Worm (Caenorhabditis elegans) whole organism, young adult: ENCODE measurements around the gene col-116.
"Not testable (repeated sequence)": the region's sequence is repeated elsewhere in the genome, so short reads cannot be mapped to it uniquely, and the experiment has no call there.

Experiments
- B0336.3 ChIP-seq: fragments of 200-800 bp; sonication (Bioruptor generic); IDR thresholded peaks from 2 replicates; pipeline ENCODE4 v1.3.6; 2022; ENCODE audit warnings: missing genetic modification characterization, missing compliant biosample characterization
- C17E4.6 ChIP-seq: fragments of 200-800 bp; sonication (Bioruptor generic); IDR thresholded peaks from 2 replicates; pipeline ENCODE4 v1.3.6; 2022; ENCODE audit warnings: missing genetic modification reagents, missing genetic modification characterization, missing compliant biosample characterization
- D2030.7 ChIP-seq: fragments of 200-800 bp; sonication (Bioruptor generic); IDR thresholded peaks from 2 replicates; pipeline ENCODE4 v1.3.6; 2022; ENCODE audit warnings: missing genetic modification reagents, missing genetic modification characterization, missing compliant biosample characterization
- F10E7.11 ChIP-seq: sonication (generic microtip); optimal IDR thresholded peaks from 2 replicates; lab custom pipeline; 2017; ENCODE audit warnings: mild to moderate bottlenecking, missing genetic modification characterization, moderate library complexity, missing compliant biosample characterization
- F22D6.2 ChIP-seq: sonication (generic microtip); optimal IDR thresholded peaks from 2 replicates; lab custom pipeline; 2016; ENCODE audit warnings: mild to moderate bottlenecking, missing genetic modification characterization, missing compliant biosample characterization
- K12H6.12 ChIP-seq: fragments of 200-800 bp; sonication (Bioruptor generic); optimal IDR thresholded peaks from 2 replicates; lab custom pipeline; 2018; ENCODE audit warnings: mild to moderate bottlenecking, missing genetic modification characterization, missing compliant biosample characterization
- Y79H2A.3 ChIP-seq: fragments of 200-800 bp; sonication (Bioruptor generic); conservative IDR thresholded peaks from 2 replicates; pipeline ENCODE4 v1.3.6; 2022; ENCODE audit warnings: missing genetic modification reagents, missing genetic modification characterization, missing compliant biosample characterization
- aptf-3 ChIP-seq: fragments of 200-800 bp; sonication (Bioruptor generic); IDR thresholded peaks from 2 replicates; pipeline ENCODE4 v1.3.6; 2022; ENCODE audit warnings: missing genetic modification characterization, missing compliant biosample characterization
- athp-1 ChIP-seq: sonication (generic microtip); optimal IDR thresholded peaks from 2 replicates; lab custom pipeline; 2017; ENCODE audit warnings: mild to moderate bottlenecking, missing genetic modification characterization, missing compliant biosample characterization
- attf-6 ChIP-seq: fragments of 200-800 bp; sonication (Bioruptor generic); IDR thresholded peaks from 2 replicates; pipeline ENCODE4 v1.3.6; 2022; ENCODE audit warnings: missing genetic modification reagents, missing genetic modification characterization, missing compliant biosample characterization
- bed-2 ChIP-seq: fragments of 200-800 bp; sonication (Bioruptor generic); IDR thresholded peaks from 2 replicates; pipeline ENCODE4 v1.3.6; 2022; ENCODE audit warnings: missing genetic modification reagents, missing genetic modification characterization, missing compliant biosample characterization
- ccch-3 ChIP-seq: fragments of 200-800 bp; sonication (Bioruptor generic); optimal IDR thresholded peaks from 2 replicates; lab custom pipeline; 2018; ENCODE audit warnings: mild to moderate bottlenecking, missing genetic modification characterization, missing compliant biosample characterization
- cebp-1 ChIP-seq, 2 experiments: fragments of 200-800 bp in 1 of 2; sonication (Bioruptor generic) in 1 of 2; sonication (generic microtip) in 1 of 2; IDR thresholded peaks in 1 of 2; optimal IDR thresholded peaks in 1 of 2; 2 replicates each; pipeline versions ENCODE4 v1.3.6 to Lab custom; 2017 to 2022; ENCODE audit warnings: missing compliant biosample characterization in 2 of 2, missing genetic modification characterization in 2 of 2, mild to moderate bottlenecking in 1 of 2, missing genetic modification reagents in 1 of 2, moderate library complexity in 1 of 2
- ceh-27 ChIP-seq: fragments of 200-800 bp; sonication (Bioruptor generic); optimal IDR thresholded peaks from 2 replicates; lab custom pipeline; 2018; ENCODE audit warnings: mild to moderate bottlenecking, missing genetic modification characterization, moderate library complexity, missing compliant biosample characterization
- ceh-79 ChIP-seq: sonication (generic microtip); optimal IDR thresholded peaks from 2 replicates; lab custom pipeline; 2017; ENCODE audit warnings: mild to moderate bottlenecking, missing genetic modification characterization, missing compliant biosample characterization
- die-1 ChIP-seq: sonication (generic microtip); optimal IDR thresholded peaks from 2 replicates; lab custom pipeline; 2016; ENCODE audit warnings: missing genotype, mild to moderate bottlenecking, missing genetic modification characterization, missing compliant biosample characterization
- dpff-1 ChIP-seq: sonication (generic microtip); optimal IDR thresholded peaks from 2 replicates; lab custom pipeline; 2017; ENCODE audit warnings: mild to moderate bottlenecking, missing genetic modification characterization, missing compliant biosample characterization
- egl-18 ChIP-seq: fragments of 200-800 bp; sonication (Bioruptor generic); IDR thresholded peaks from 2 replicates; pipeline ENCODE4 v1.3.6; 2022; ENCODE audit warnings: missing genetic modification reagents, missing genetic modification characterization, missing compliant biosample characterization
- egl-44 ChIP-seq: fragments of 200-800 bp; sonication (Bioruptor generic); IDR thresholded peaks from 2 replicates; pipeline ENCODE4 v1.3.6; 2022; ENCODE audit warnings: missing genetic modification reagents, missing genetic modification characterization, missing compliant biosample characterization
- egrh-3 ChIP-seq: fragments of 200-800 bp; sonication (Bioruptor generic); IDR thresholded peaks from 2 replicates; pipeline ENCODE4 v1.3.6; 2022; ENCODE audit warnings: missing genetic modification reagents, missing genetic modification characterization, missing compliant biosample characterization
- ekl-4 ChIP-seq: fragments of 200-800 bp; sonication (Bioruptor generic); IDR thresholded peaks from 2 replicates; pipeline ENCODE4 v1.3.6; 2022; ENCODE audit warnings: missing genetic modification reagents, missing genetic modification characterization, missing compliant biosample characterization
- gei-17 ChIP-seq: fragments of 200-800 bp; sonication (Bioruptor generic); optimal IDR thresholded peaks from 2 replicates; lab custom pipeline; 2018; ENCODE audit warnings: mild to moderate bottlenecking, missing genetic modification characterization, missing compliant biosample characterization
- hrde-1 ChIP-seq: sonication (generic microtip); optimal IDR thresholded peaks from 2 replicates; lab custom pipeline; 2016; ENCODE audit warnings: missing genetic modification characterization, mild to moderate bottlenecking, missing compliant biosample characterization, moderate library complexity, missing genotype, missing genetic modification reagents, borderline replicate concordance
- lag-1 ChIP-seq: fragments of 200-800 bp; sonication (Bioruptor generic); IDR thresholded peaks from 2 replicates; pipeline ENCODE4 v1.3.6; 2022; ENCODE audit warnings: missing genetic modification reagents, missing genetic modification characterization, missing compliant biosample characterization
- lin-54 ChIP-seq: fragments of 200-800 bp; sonication (Bioruptor generic); optimal IDR thresholded peaks from 2 replicates; lab custom pipeline; 2018; ENCODE audit warnings: mild to moderate bottlenecking, missing genetic modification characterization, missing compliant biosample characterization
- lir-1 ChIP-seq: fragments of 200-800 bp; sonication (Bioruptor generic); conservative IDR thresholded peaks from 2 replicates; pipeline ENCODE4 v1.3.6; 2022; ENCODE audit warnings: missing genetic modification reagents, missing genetic modification characterization, missing compliant biosample characterization
- lsy-27 ChIP-seq: sonication (generic microtip); optimal IDR thresholded peaks from 2 replicates; lab custom pipeline; 2017; ENCODE audit warnings: missing genetic modification characterization, mild to moderate bottlenecking, missing compliant biosample characterization, antibody characterized with exemption, missing genotype, borderline replicate concordance; ENCODE audit not compliant: insufficient read depth
- madf-3 ChIP-seq: fragments of 200-800 bp; sonication (Bioruptor generic); IDR thresholded peaks from 2 replicates; pipeline ENCODE4 v1.3.6; 2022; ENCODE audit warnings: missing genetic modification reagents, missing genetic modification characterization, missing compliant biosample characterization
- madf-8 ChIP-seq: fragments of 200-800 bp; sonication (Bioruptor generic); conservative IDR thresholded peaks from 2 replicates; pipeline ENCODE4 v1.3.6; 2022; ENCODE audit warnings: missing genetic modification reagents, missing genetic modification characterization, missing compliant biosample characterization
- mel-28 ChIP-seq: sonication (generic microtip); optimal IDR thresholded peaks from 2 replicates; lab custom pipeline; 2016; ENCODE audit warnings: borderline replicate concordance, mild to moderate bottlenecking, missing genetic modification characterization, missing compliant biosample characterization
- nfya-1 ChIP-seq: sonication (generic microtip); optimal IDR thresholded peaks from 2 replicates; lab custom pipeline; 2017; ENCODE audit warnings: antibody characterized with exemption, missing compliant biosample characterization, missing genetic modification characterization, borderline replicate concordance; ENCODE audit not compliant: insufficient read depth
- nfya-2 ChIP-seq: fragments of 200-800 bp; sonication (Bioruptor generic); IDR thresholded peaks from 2 replicates; pipeline ENCODE4 v1.3.6; 2022; ENCODE audit warnings: missing genetic modification reagents, missing genetic modification characterization, missing compliant biosample characterization
- nhr-179 ChIP-seq: sonication (generic microtip); optimal IDR thresholded peaks from 2 replicates; lab custom pipeline; 2016; ENCODE audit warnings: mild to moderate bottlenecking, missing genetic modification characterization, missing compliant biosample characterization
- snpc-1.1 ChIP-seq: sonication (generic microtip); optimal IDR thresholded peaks from 2 replicates; lab custom pipeline; 2017; ENCODE audit warnings: missing genetic modification characterization, mild to moderate bottlenecking, missing compliant biosample characterization, antibody characterized with exemption, moderate library complexity, missing genotype, missing genetic modification reagents; ENCODE audit not compliant: insufficient read depth
- snpc-1.3 ChIP-seq: sonication (generic microtip); optimal IDR thresholded peaks from 2 replicates; lab custom pipeline; 2017; ENCODE audit warnings: missing genetic modification characterization, mild to moderate bottlenecking, missing compliant biosample characterization, antibody characterized with exemption, moderate library complexity, missing genotype, missing genetic modification reagents; ENCODE audit not compliant: insufficient read depth
- tbp1 ChIP-seq: fragments of 200-800 bp; sonication (Bioruptor generic); optimal IDR thresholded peaks from 2 replicates; lab custom pipeline; 2018; ENCODE audit warnings: mild to moderate bottlenecking, missing genetic modification characterization, missing compliant biosample characterization
- tlf-1 ChIP-seq: fragments of 200-800 bp; sonication (Bioruptor generic); optimal IDR thresholded peaks from 2 replicates; lab custom pipeline; 2018; ENCODE audit warnings: mild to moderate bottlenecking, missing genetic modification characterization, missing compliant biosample characterization
- unc-62 ChIP-seq: fragments of 150-350 bp; optimal IDR thresholded peaks from 2 replicates; lab custom pipeline; 2014; ENCODE audit warnings: missing biosample characterization, missing genetic modification reagents, missing genetic modification characterization
- xnd-1 ChIP-seq: sonication (generic microtip); optimal IDR thresholded peaks from 2 replicates; lab custom pipeline; 2016; ENCODE audit warnings: missing genotype, missing genetic modification reagents, missing genetic modification characterization, missing compliant biosample characterization
- zfh-2 ChIP-seq: fragments of 200-800 bp; sonication (Bioruptor generic); conservative IDR thresholded peaks from 2 replicates; pipeline ENCODE4 v1.3.6; 2022; ENCODE audit warnings: missing genetic modification reagents, missing genetic modification characterization, missing compliant biosample characterization
- ztf-22 ChIP-seq: fragments of 200-800 bp; sonication (Bioruptor generic); optimal IDR thresholded peaks from 2 replicates; lab custom pipeline; 2018; ENCODE audit warnings: mild to moderate bottlenecking, missing genetic modification characterization, moderate library complexity, missing compliant biosample characterization
- ztf-25 ChIP-seq: fragments of 200-800 bp; sonication (Bioruptor generic); IDR thresholded peaks from 2 replicates; pipeline ENCODE4 v1.3.6; 2022; ENCODE audit warnings: missing genetic modification reagents, missing genetic modification characterization, missing compliant biosample characterization
- ztf-26 ChIP-seq: sonication (generic microtip); optimal IDR thresholded peaks from 2 replicates; lab custom pipeline; 2017; ENCODE audit warnings: missing genetic modification characterization, missing compliant biosample characterization
- ztf-3 ChIP-seq: fragments of 200-800 bp; sonication (Bioruptor generic); optimal IDR thresholded peaks from 2 replicates; lab custom pipeline; 2018; ENCODE audit warnings: mild to moderate bottlenecking, missing genetic modification characterization, missing compliant biosample characterization

The col-116 gene

DNA sequence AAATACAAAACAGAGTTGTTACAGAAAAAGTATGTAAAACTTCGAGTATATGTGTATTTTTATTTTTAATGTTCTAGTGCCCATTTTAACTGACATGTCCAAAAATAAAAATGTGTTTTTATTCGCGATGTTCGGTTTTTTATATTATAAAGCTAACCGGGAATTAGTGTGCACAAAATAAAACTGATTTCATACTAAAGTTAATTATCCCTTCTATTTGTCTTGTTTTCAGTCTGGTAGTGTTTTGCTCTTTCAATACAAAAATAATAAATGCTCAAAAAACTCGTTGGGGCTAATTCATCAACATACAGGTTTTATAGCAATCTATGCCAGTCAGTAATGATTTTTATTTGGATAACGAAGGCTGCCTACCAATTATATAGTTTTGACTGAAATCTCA lies 29.0 kb downstream of the col-116 start:
- TF ChIP-seq ztf-26 (no peak), dpff-1 (tag; lab: Kevin White, UChicago) (no peak), madf-8 (no peak), bed-2 (no peak), cebp-1 (GFP tag; IDR thresholded peaks at IDR 0.05; lab: Robert Waterston, UW) (no peak), cebp-1 (tag; optimal IDR thresholded peaks at IDR 0.05; lab: Kevin White, UChicago) (no peak), lag-1 (GFP tag; lab: Robert Waterston, UW) (no peak), ztf-3 (GFP tag; lab: Kevin White, UChicago) (no peak), lir-1 (no peak), unc-62 (no peak), lsy-27 (tag; lab: Kevin White, UChicago) (no peak), ekl-4 (GFP tag; lab: Robert Waterston, UW) (no peak), tbp1 (GFP tag; lab: Kevin White, UChicago) (no peak), nfya-2 (GFP tag; lab: Robert Waterston, UW) (no peak), zfh-2 (no peak)

DNA sequence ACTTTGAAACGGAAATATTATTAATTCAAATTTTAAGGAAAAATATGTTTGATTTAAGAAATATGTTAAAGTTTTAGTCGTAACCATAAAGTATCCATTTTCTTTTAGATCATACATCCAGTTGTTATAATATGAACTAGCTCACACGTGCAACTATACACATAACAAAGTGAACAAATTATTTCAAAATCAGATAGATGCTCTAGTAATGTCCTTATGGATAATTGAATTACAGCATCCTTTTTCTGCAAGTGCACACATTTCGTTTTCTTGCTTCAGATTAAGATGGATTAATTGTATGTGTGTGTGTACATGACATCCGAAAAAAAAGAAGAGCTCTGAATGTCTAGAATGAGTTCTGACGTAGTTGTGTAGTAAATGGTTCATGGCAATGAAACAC lies 30.0 kb downstream of the col-116 start:
- no peak for TF ChIP-seq ztf-22 (GFP tag; lab: Kevin White, UChicago)
- TF ChIP-seq D2030.7 (GFP tag; lab: Robert Waterston, UW), result no peak
- TF ChIP-seq nfya-2 (GFP tag; lab: Robert Waterston, UW), result no peak
- TF ChIP-seq ccch-3, result no peak
- TF ChIP-seq lin-54 (GFP tag; lab: Kevin White, UChicago), result no peak
- TF ChIP-seq hrde-1, result no peak
- no peak for TF ChIP-seq ceh-27 (GFP tag; lab: Kevin White, UChicago)
- TF ChIP-seq ztf-3 (GFP tag; lab: Kevin White, UChicago), result no peak
- no peak for TF ChIP-seq B0336.3 (GFP tag; lab: Robert Waterston, UW)
- TF ChIP-seq gei-17 (GFP tag; lab: Kevin White, UChicago), result no peak
- TF ChIP-seq C17E4.6 (GFP tag; lab: Robert Waterston, UW), result no peak
- no peak for TF ChIP-seq F22D6.2
- no peak for TF ChIP-seq athp-1 (tag; lab: Kevin White, UChicago)
- TF ChIP-seq nhr-179 (tag; lab: Kevin White, UChicago), result no peak
- TF ChIP-seq egl-18 (GFP tag; lab: Robert Waterston, UW), result no peak
- no peak for TF ChIP-seq ztf-25 (GFP tag; lab: Robert Waterston, UW)
- TF ChIP-seq tlf-1 (GFP tag; lab: Kevin White, UChicago), result no peak

ce11 chrIV:8389139-8389538 lies 33.4 kb downstream of the col-116 start, which contains the start of gene D2096.10:
D2096.10 (minus strand) TSS chrIV:8389239.
- not testable (repeated sequence) for TF ChIP-seq mel-28 (tag; lab: Kevin White, UChicago); attf-6 (GFP tag; lab: Robert Waterston, UW); F22D6.2

ce11 chrIV:8394105-8394504 lies 38.4 kb downstream of the col-116 start, which contains the start of gene D2096.11:
D2096.11 (minus strand) TSS chrIV:8394205.
- TF ChIP-seq K12H6.12 (tag; lab: Kevin White, UChicago) (no peak), aptf-3 (GFP tag; lab: Robert Waterston, UW) (no peak), snpc-1.1 (no peak), egrh-3 (GFP tag; lab: Robert Waterston, UW) (no peak), Y79H2A.3 (GFP tag; lab: Robert Waterston, UW) (no peak), die-1 (no peak), xnd-1 (tag; lab: Kevin White, UChicago) (no peak), madf-3 (GFP tag; lab: Robert Waterston, UW) (no peak), egl-44 (GFP tag; lab: Robert Waterston, UW) (no peak), snpc-1.3 (tag; lab: Kevin White, UChicago) (no peak), ztf-25 (GFP tag; lab: Robert Waterston, UW) (no peak), F10E7.11 (tag; lab: Kevin White, UChicago) (no peak), ceh-79 (no peak), nfya-1 (tag; lab: Kevin White, UChicago) (no peak), bed-2 (no peak)
